Fruit fly (Drosophila melanogaster): ENCODE measurements around the gene CG34140.
A peak's percentile ranks its signal among the peaks of the same experiment; 100 is the strongest.

CG34140 gene

DNA sequence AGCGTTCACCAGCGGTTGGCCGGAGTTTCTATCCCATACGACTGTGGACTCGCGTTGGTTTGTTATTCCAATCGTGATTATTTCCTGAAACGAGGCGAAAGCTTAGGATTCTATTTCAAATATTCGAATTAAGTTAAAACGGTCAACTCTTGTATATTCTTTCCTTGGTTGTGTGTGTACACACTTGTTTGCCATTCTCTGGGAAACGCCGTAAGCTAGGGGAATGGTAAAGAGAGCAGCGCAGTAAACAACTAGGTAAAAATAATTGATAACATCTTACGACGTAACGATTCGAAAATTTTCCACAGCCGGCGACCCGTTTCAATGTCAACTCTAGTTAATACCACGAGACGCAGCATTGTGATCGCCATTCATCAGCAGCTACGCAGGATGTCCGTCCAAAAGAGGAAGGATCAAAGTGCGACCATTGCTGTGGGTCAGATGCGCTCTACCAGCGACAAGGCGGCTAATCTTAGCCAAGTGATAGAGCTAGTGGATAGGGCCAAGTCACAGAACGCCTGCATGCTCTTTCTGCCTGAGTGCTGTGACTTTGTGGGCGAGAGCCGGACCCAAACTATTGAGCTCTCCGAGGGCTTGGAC lies 19.4 kb upstream of the CG34140 start, which contains the start of gene NitFhit (continued):
- no peak for TF ChIP-seq ems (GFP tag; optimal IDR thresholded peaks at IDR 0.05)
- no peak for TF ChIP-seq phol (tag; optimal IDR thresholded peaks at IDR 0.05)
- no peak for TF ChIP-seq CG6654 (GFP tag; optimal IDR thresholded peaks at IDR 0.05)
- TF ChIP-seq CG10366 (GFP tag; IDR thresholded peaks at IDR 0.05): no peak
- TF ChIP-seq Fer1 (GFP tag; optimal IDR thresholded peaks at IDR 0.05): peak; percentile 10
- TF ChIP-seq CG31441 (GFP tag; IDR thresholded peaks at IDR 0.05): no peak
- no peak for TF ChIP-seq gfzf (GFP tag; optimal IDR thresholded peaks at IDR 0.05)
- TF ChIP-seq ERR (GFP tag; optimal IDR thresholded peaks at IDR 0.05): no peak
- no peak; the same call in 1 of the 2 replicates for TF ChIP-seq Bgb (GFP tag; IDR thresholded peaks at IDR 0.05; ENCODE audit: partially characterized antibody)
- TF ChIP-seq CG2202 (tag; optimal IDR thresholded peaks at IDR 0.05): no peak
- no peak for TF ChIP-seq Six4 (GFP tag; optimal IDR thresholded peaks at IDR 0.05)
- TF ChIP-seq CG10209 (GFP tag; optimal IDR thresholded peaks at IDR 0.05): no peak
- no peak for TF ChIP-seq C15 (GFP tag; IDR thresholded peaks at IDR 0.05)
- TF ChIP-seq tin (GFP tag; optimal IDR thresholded peaks at IDR 0.05): no peak
- TF ChIP-seq eyg (GFP tag; optimal IDR thresholded peaks at IDR 0.05): no peak
- peak in 1 of 2 experiments; percentile 89 for TF ChIP-seq Pdp1 (GFP tag; optimal IDR thresholded peaks at IDR 0.05)
- TF ChIP-seq MBD-R2 (GFP tag; IDR thresholded peaks at IDR 0.05): peak; percentile 72
- peak; percentile 13 for TF ChIP-seq Ets97D (GFP tag; optimal IDR thresholded peaks at IDR 0.05)
- TF ChIP-seq Hand (GFP tag; optimal IDR thresholded peaks at IDR 0.05): no peak
- TF ChIP-seq CG6175 (GFP tag; IDR thresholded peaks at IDR 0.05): no peak
- no peak for TF ChIP-seq CG6689 (GFP tag; IDR thresholded peaks at IDR 0.05)
- peak; percentile 75 for TF ChIP-seq CG1603 (tag; optimal IDR thresholded peaks at IDR 0.05)
- TF ChIP-seq exex (tag; optimal IDR thresholded peaks at IDR 0.05): peak; percentile 8
- TF ChIP-seq Doc2 (GFP tag; IDR thresholded peaks at IDR 0.05): no peak
- no peak for TF ChIP-seq kah (GFP tag; optimal IDR thresholded peaks at IDR 0.05)
- no peak for TF ChIP-seq gcm2 (GFP tag; optimal IDR thresholded peaks at IDR 0.05)
- no peak for TF ChIP-seq wek (GFP tag; optimal IDR thresholded peaks at IDR 0.05)
- TF ChIP-seq esg (GFP tag; conservative IDR thresholded peaks at IDR 0.05): no peak
- TF ChIP-seq B-H2 (GFP tag; optimal IDR thresholded peaks at IDR 0.05): peak; percentile 34
- TF ChIP-seq CG3838 (GFP tag; optimal IDR thresholded peaks at IDR 0.05): no peak
- no peak for TF ChIP-seq emc (GFP tag; optimal IDR thresholded peaks at IDR 0.05)
- no peak for TF ChIP-seq CG11093 (GFP tag; IDR thresholded peaks at IDR 0.05)
- no peak for TF ChIP-seq CG11696 (GFP tag; IDR thresholded peaks at IDR 0.05)
- no peak for TF ChIP-seq B-H1 (GFP tag; IDR thresholded peaks at IDR 0.05)
- TF ChIP-seq CG3163 (GFP tag; optimal IDR thresholded peaks at IDR 0.05): no peak
- TF ChIP-seq CG9437 (GFP tag; optimal IDR thresholded peaks at IDR 0.05): peak; percentile 96
- TF ChIP-seq dati (GFP tag; IDR thresholded peaks at IDR 0.05): no peak
- no peak for TF ChIP-seq CG12659 (GFP tag; optimal IDR thresholded peaks at IDR 0.05)
- no peak for TF ChIP-seq MTF-1 (GFP tag; optimal IDR thresholded peaks at IDR 0.05; ENCODE audit: borderline replicate concordance)
- no peak for TF ChIP-seq fd3F (GFP tag; optimal IDR thresholded peaks at IDR 0.05)
- TF ChIP-seq Oli (tag; optimal IDR thresholded peaks at IDR 0.05): no peak
- no peak for TF ChIP-seq CG30403 (GFP tag; optimal IDR thresholded peaks at IDR 0.05)
- no peak for TF ChIP-seq CG3726 (GFP tag; IDR thresholded peaks at IDR 0.05)
- TF ChIP-seq nom (GFP tag; optimal IDR thresholded peaks at IDR 0.05): peak; percentile 52
- TF ChIP-seq nmo (GFP tag; optimal IDR thresholded peaks at IDR 0.05): no peak
- peak; percentile 48 for TF ChIP-seq Med (GFP tag)
- no peak for TF ChIP-seq Dip2 (GFP tag; IDR thresholded peaks at IDR 0.05)
- no peak for TF ChIP-seq jing (GFP tag; optimal IDR thresholded peaks at IDR 0.05)
- TF ChIP-seq dimm (GFP tag; IDR thresholded peaks at IDR 0.05): no peak
- no peak for TF ChIP-seq CG17361 (GFP tag; IDR thresholded peaks at IDR 0.05)
- no peak for TF ChIP-seq CG13123 (GFP tag; optimal IDR thresholded peaks at IDR 0.05)

Measured in whole organism, embryonic.